Worm (Caenorhabditis elegans) whole organism, L1 larva: Measurements from ENCODE around the gene abu-14.

Experiments
- F16B12.6 ChIP-seq: fragments of 150-350 bp; optimal IDR thresholded peaks from 2 replicates; lab custom pipeline; 2014; ENCODE audit warnings: missing biosample characterization, missing genetic modification characterization
- Y116A8C.19 ChIP-seq: sonication (generic microtip); optimal IDR thresholded peaks from 2 replicates; lab custom pipeline; 2016; ENCODE audit warnings: missing compliant biosample characterization, missing genetic modification characterization, borderline replicate concordance
- aha-1 ChIP-seq: fragments of 150-350 bp; optimal IDR thresholded peaks from 2 replicates; lab custom pipeline; 2014; ENCODE audit warnings: missing biosample characterization, missing genetic modification characterization
- ces-1 ChIP-seq: fragments of 150-350 bp; optimal IDR thresholded peaks from 2 replicates; lab custom pipeline; 2014; ENCODE audit warnings: missing biosample characterization, missing genetic modification reagents, missing genetic modification characterization
- dpl-1 ChIP-seq, 3 experiments: fragments of 150-350 bp in 2 of 3; sonication (generic microtip) in 1 of 3; optimal IDR thresholded peaks; 2 replicates each; lab custom pipeline; 2014 to 2017; ENCODE audit warnings: missing biosample characterization in 3 of 3, missing genetic modification characterization in 3 of 3, missing genetic modification reagents in 3 of 3
- dsc-1 ChIP-seq: sonication (generic microtip); optimal IDR thresholded peaks from 2 replicates; lab custom pipeline; 2016; ENCODE audit warnings: mild to moderate bottlenecking, missing genetic modification characterization, missing compliant biosample characterization
- efl-1 ChIP-seq, 4 experiments: fragments of 150-350 bp; optimal IDR thresholded peaks in 3 of 4; peaks in 1 of 4; 1 replicate in 1 of 4; 2 replicates in 3 of 4; lab custom pipeline; 2014; ENCODE audit warnings: missing biosample characterization in 2 of 4, missing genetic modification characterization in 2 of 4, missing genetic modification reagents in 2 of 4
- egl-13 ChIP-seq: sonication (generic microtip); optimal IDR thresholded peaks from 2 replicates; lab custom pipeline; 2016; ENCODE audit warnings: missing genotype, missing genetic modification reagents, missing genetic modification characterization, missing compliant biosample characterization
- egl-27 ChIP-seq, 2 experiments: fragments of 150-350 bp in 1 of 2; sonication (generic microtip); optimal IDR thresholded peaks; 3 replicates each; lab custom pipeline; 2017 to 2018; ENCODE audit warnings: missing biosample characterization in 2 of 2, missing genetic modification characterization in 2 of 2, missing genetic modification reagents in 2 of 2
- elt-2 ChIP-seq: sonication (generic microtip); optimal IDR thresholded peaks from 2 replicates; lab custom pipeline; 2016; ENCODE audit warnings: missing genetic modification characterization, mild to moderate bottlenecking, inconsistent platforms, missing compliant biosample characterization, missing genetic modification reagents
- elt-3 ChIP-seq, 6 experiments: fragments of 150-350 bp in 1 of 6; sonication (generic microtip); optimal IDR thresholded peaks; 2 replicates each; lab custom pipeline; 2017 to 2018; ENCODE audit warnings: missing biosample characterization in 6 of 6, missing genetic modification characterization in 6 of 6, inconsistent platforms in 1 of 6
- fkh-10 ChIP-seq: sonication (generic microtip); optimal IDR thresholded peaks from 2 replicates; lab custom pipeline; 2017; ENCODE audit warnings: missing biosample characterization, missing genetic modification reagents, missing genetic modification characterization
- fkh-4 ChIP-seq: sonication (generic microtip); optimal IDR thresholded peaks from 2 replicates; lab custom pipeline; 2016; ENCODE audit warnings: missing compliant biosample characterization, missing genetic modification characterization, borderline replicate concordance
- fkh-8 ChIP-seq: sonication (generic microtip); optimal IDR thresholded peaks from 2 replicates; lab custom pipeline; 2016; ENCODE audit warnings: mild to moderate bottlenecking, missing genetic modification characterization, missing compliant biosample characterization
- fos-1 ChIP-seq: fragments of 150-350 bp; optimal IDR thresholded peaks from 2 replicates; lab custom pipeline; 2014; ENCODE audit warnings: missing biosample characterization, missing genetic modification characterization
- hpl-2 ChIP-seq: fragments of 150-350 bp; optimal IDR thresholded peaks from 2 replicates; lab custom pipeline; 2014; ENCODE audit warnings: missing biosample characterization, missing genetic modification reagents, missing genetic modification characterization
- irx-1 ChIP-seq: sonication (generic microtip); optimal IDR thresholded peaks from 2 replicates; lab custom pipeline; 2016; ENCODE audit warnings: missing genetic modification characterization, missing compliant biosample characterization
- lin-14 ChIP-seq: fragments of 200-800 bp; sonication (Bioruptor generic); optimal IDR thresholded peaks from 2 replicates; lab custom pipeline; 2018; ENCODE audit warnings: mild to moderate bottlenecking, missing genetic modification characterization, moderate library complexity, missing compliant biosample characterization
- lin-35 ChIP-seq, 2 experiments: fragments of 150-350 bp; optimal IDR thresholded peaks; 2 replicates each; lab custom pipeline; 2014; ENCODE audit warnings: missing biosample characterization in 2 of 2, missing genetic modification characterization in 2 of 2, missing genetic modification reagents in 2 of 2
- lir-3 ChIP-seq: sonication (generic microtip); optimal IDR thresholded peaks from 2 replicates; lab custom pipeline; 2016; ENCODE audit warnings: mild to moderate bottlenecking, missing genetic modification characterization, moderate library complexity, missing compliant biosample characterization; ENCODE audit not compliant: poor library complexity
- lsy-2 ChIP-seq, 2 experiments: fragments of 150-350 bp; optimal IDR thresholded peaks; 2 replicates each; lab custom pipeline; 2014; ENCODE audit warnings: missing biosample characterization in 2 of 2, missing genetic modification characterization in 2 of 2
- mab-9 ChIP-seq: fragments of 200-800 bp; sonication (Bioruptor generic); IDR thresholded peaks from 2 replicates; pipeline ENCODE4 v1.3.6; 2022; ENCODE audit warnings: missing genetic modification reagents, missing genetic modification characterization, missing compliant biosample characterization
- mdl-1 ChIP-seq, 2 experiments: fragments of 150-350 bp; optimal IDR thresholded peaks; 2 replicates each; lab custom pipeline; 2014 to 2017; ENCODE audit warnings: missing biosample characterization in 2 of 2, missing genetic modification characterization in 2 of 2, inconsistent platforms in 1 of 2
- mep-1 ChIP-seq: fragments of 150-350 bp; optimal IDR thresholded peaks from 2 replicates; lab custom pipeline; 2014; ENCODE audit warnings: missing biosample characterization, missing genetic modification characterization
- nhr-19 ChIP-seq: fragments of 200-800 bp; sonication (Bioruptor generic); conservative IDR thresholded peaks from 2 replicates; pipeline ENCODE4 v1.3.6; 2022; ENCODE audit warnings: missing genetic modification characterization, missing compliant biosample characterization
- nhr-20 ChIP-seq: sonication (generic microtip); optimal IDR thresholded peaks from 2 replicates; lab custom pipeline; 2016; ENCODE audit warnings: mild to moderate bottlenecking, missing genetic modification characterization, missing compliant biosample characterization
- nhr-237 ChIP-seq: fragments of 150-350 bp; optimal IDR thresholded peaks from 2 replicates; lab custom pipeline; 2014; ENCODE audit warnings: missing biosample characterization, missing genetic modification characterization
- nhr-47 ChIP-seq: sonication (generic microtip); optimal IDR thresholded peaks from 2 replicates; lab custom pipeline; 2016; ENCODE audit warnings: mild to moderate bottlenecking, missing genetic modification characterization, moderate library complexity, missing compliant biosample characterization
- nhr-71 ChIP-seq: sonication (generic microtip); optimal IDR thresholded peaks from 2 replicates; lab custom pipeline; 2016; ENCODE audit warnings: mild to moderate bottlenecking, missing genetic modification characterization, moderate library complexity, missing compliant biosample characterization
- nhr-76 ChIP-seq: sonication (generic microtip); optimal IDR thresholded peaks from 2 replicates; lab custom pipeline; 2017; ENCODE audit warnings: missing biosample characterization, missing genetic modification characterization
- nhr-85 ChIP-seq: sonication (generic microtip); peaks from one replicate; lab custom pipeline; 2016; ENCODE audit warnings: missing genetic modification characterization, inconsistent platforms, missing compliant biosample characterization
- nhr-90 ChIP-seq: sonication (generic microtip); optimal IDR thresholded peaks from 2 replicates; lab custom pipeline; 2016; ENCODE audit warnings: mild to moderate bottlenecking, missing genetic modification characterization, missing compliant biosample characterization; ENCODE audit not compliant: poor library complexity
- pag-3 ChIP-seq: sonication (generic microtip); optimal IDR thresholded peaks from 2 replicates; lab custom pipeline; 2017; ENCODE audit warnings: missing genetic modification characterization, mild to moderate bottlenecking, missing compliant biosample characterization, antibody characterized with exemption, borderline replicate concordance; ENCODE audit not compliant: insufficient read depth
- pqm-1 ChIP-seq: sonication (generic microtip); optimal IDR thresholded peaks from 3 replicates; lab custom pipeline; 2017; ENCODE audit warnings: missing biosample characterization, missing genetic modification characterization
- rnt-1 ChIP-seq: sonication (generic microtip); optimal IDR thresholded peaks from 2 replicates; lab custom pipeline; 2016; ENCODE audit warnings: mild to moderate bottlenecking, missing genetic modification characterization, moderate library complexity, missing compliant biosample characterization
- snu-23 ChIP-seq: sonication (generic microtip); optimal IDR thresholded peaks from 2 replicates; lab custom pipeline; 2016; ENCODE audit warnings: missing genetic modification characterization, missing compliant biosample characterization
- swsn-7 ChIP-seq: sonication (generic microtip); optimal IDR thresholded peaks from 2 replicates; lab custom pipeline; 2016; ENCODE audit warnings: missing genetic modification characterization, missing compliant biosample characterization
- tbx-2 ChIP-seq: sonication (generic microtip); optimal IDR thresholded peaks from 2 replicates; lab custom pipeline; 2016; ENCODE audit warnings: missing genetic modification characterization, missing compliant biosample characterization
- tlp-1 ChIP-seq: fragments of 150-350 bp; optimal IDR thresholded peaks from 2 replicates; lab custom pipeline; 2014; ENCODE audit warnings: missing biosample characterization, missing genetic modification characterization
- unc-130 ChIP-seq: fragments of 150-350 bp; optimal IDR thresholded peaks from 2 replicates; lab custom pipeline; 2017; ENCODE audit warnings: missing biosample characterization, missing genetic modification characterization, inconsistent platforms
- unc-30 ChIP-seq: sonication (generic microtip); optimal IDR thresholded peaks from 2 replicates; lab custom pipeline; 2017; ENCODE audit warnings: missing biosample characterization, missing genetic modification characterization
- unc-86 ChIP-seq: sonication (generic microtip); optimal IDR thresholded peaks from 2 replicates; lab custom pipeline; 2016; ENCODE audit warnings: missing genetic modification characterization, missing compliant biosample characterization
- unc-98 ChIP-seq: fragments of 200-800 bp; sonication (Bioruptor generic); IDR thresholded peaks from 2 replicates; pipeline ENCODE4 v1.3.6; 2022; ENCODE audit warnings: missing genetic modification characterization, missing compliant biosample characterization
- vab-15 ChIP-seq: sonication (generic microtip); optimal IDR thresholded peaks from 2 replicates; lab custom pipeline; 2017; ENCODE audit warnings: missing genotype, mild to moderate bottlenecking, missing genetic modification characterization, missing compliant biosample characterization
- xbp-1 ChIP-seq: sonication (generic microtip); optimal IDR thresholded peaks from 2 replicates; lab custom pipeline; 2016; ENCODE audit warnings: missing genetic modification characterization, missing compliant biosample characterization
- zag-1 ChIP-seq: fragments of 150-350 bp; optimal IDR thresholded peaks from 2 replicates; lab custom pipeline; 2014; ENCODE audit warnings: missing biosample characterization, missing genetic modification characterization

Gene abu-14

DNA sequence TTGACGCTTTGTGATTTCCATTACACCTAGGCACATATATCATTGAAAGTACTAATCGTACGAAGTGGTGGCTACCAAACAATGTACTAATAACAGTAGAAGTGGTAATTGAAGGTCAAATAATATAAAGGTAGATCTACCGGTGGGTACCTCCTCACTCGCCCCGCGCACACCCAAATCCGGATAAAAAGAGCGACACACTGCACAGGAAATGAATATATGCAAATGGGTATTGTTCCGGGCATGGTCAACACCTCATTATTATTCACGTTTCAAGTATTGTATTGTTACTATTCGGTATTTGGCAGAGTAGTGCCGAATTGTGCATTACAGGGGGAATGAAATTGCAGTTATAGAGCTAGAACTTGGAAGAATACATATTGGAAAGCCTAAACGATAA lies 39.2 kb upstream of the abu-14 start:
- TF ChIP-seq hpl-2 (GFP tag; lab: Kevin White, UChicago) (no peak), nhr-76 (tag; lab: Kevin White, UChicago) (no peak), xbp-1 (tag; lab: Kevin White, UChicago) (no peak), vab-15 (tag; lab: Kevin White, UChicago) (no peak), elt-3 (tag; optimal IDR thresholded peaks at IDR 0.05; lab: Kevin White, UChicago) (no peak), mdl-1 (tag; optimal IDR thresholded peaks at IDR 0.05; lab: Kevin White, UChicago) (no peak), nhr-237 (tag; lab: Kevin White, UChicago) (no peak), unc-86 (no peak), zag-1 (tag; lab: Kevin White, UChicago) (no peak), lsy-2 (tag; optimal IDR thresholded peaks at IDR 0.05; lab: Kevin White, UChicago) (no peak), nhr-90 (tag; lab: Kevin White, UChicago) (no peak), egl-27 (tag; optimal IDR thresholded peaks at IDR 0.05; lab: Kevin White, UChicago) (no peak), dpl-1 (GFP tag; optimal IDR thresholded peaks at IDR 0.05; lab: Kevin White, UChicago) (no peak), unc-30 (tag; lab: Kevin White, UChicago) (no peak)

DNA sequence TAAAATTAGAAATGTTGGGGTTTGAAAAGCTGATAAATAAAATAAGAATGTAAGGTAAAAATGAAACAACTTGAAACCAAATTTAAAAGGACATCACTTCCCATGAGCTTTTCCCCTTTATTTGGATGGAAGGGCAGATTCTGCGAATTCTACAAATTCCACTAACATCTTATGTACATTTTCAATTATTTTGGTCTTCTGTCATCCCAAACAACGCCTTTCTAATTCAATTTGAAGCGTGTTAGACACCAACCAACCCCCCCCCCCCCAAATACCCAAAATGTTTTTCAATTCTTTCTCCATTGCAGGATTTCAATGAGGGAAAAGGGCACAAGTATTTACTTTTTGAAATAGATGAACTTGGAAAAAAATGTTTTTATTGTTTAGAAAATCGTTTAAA lies 38.7 kb upstream of the abu-14 start:
- no peak for TF ChIP-seq pqm-1
- no peak for TF ChIP-seq tlp-1 (tag; lab: Kevin White, UChicago)
- no peak for TF ChIP-seq unc-98 (GFP tag; lab: Robert Waterston, UW)
- no peak for TF ChIP-seq lir-3 (tag; lab: Kevin White, UChicago)
- peak; percentile 41 for TF ChIP-seq lin-14 (GFP tag; lab: Kevin White, UChicago)
- TF ChIP-seq nhr-71 (tag; lab: Kevin White, UChicago), result peak; percentile 10

DNA sequence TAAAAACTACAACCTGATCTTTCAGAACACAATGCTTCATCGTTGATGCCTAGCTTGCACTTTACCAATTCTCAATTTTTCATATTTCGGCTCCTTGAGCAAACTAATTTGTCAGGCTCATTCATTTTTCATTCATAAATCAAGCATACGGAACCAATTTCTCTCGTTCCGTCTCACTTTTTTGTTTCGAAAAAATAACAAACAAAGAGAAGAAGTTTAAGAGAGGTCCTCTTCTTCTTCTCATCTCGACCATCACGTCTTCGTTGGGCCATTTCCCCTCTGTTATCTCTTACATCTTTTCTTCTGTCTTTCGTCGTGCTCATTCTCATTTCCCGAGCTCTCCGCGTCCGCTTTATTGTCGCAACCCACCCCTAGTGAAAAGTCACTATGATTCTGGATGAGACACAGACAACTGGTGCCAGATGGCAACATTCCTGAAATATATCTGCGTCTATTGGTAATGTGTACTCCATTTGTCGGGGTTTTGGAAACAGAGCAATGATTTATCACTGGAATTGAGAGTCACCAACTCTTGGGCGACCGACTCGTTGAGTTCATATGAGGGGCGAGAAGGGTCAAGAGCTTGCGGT lies 37.8 kb upstream of the abu-14 start:
- no peak for TF ChIP-seq Y116A8C.19 (tag; lab: Kevin White, UChicago)
- TF ChIP-seq efl-1 (optimal IDR thresholded peaks at IDR 0.05; lab: Kevin White, UChicago), result peak; percentile 4 to 22
- no peak for TF ChIP-seq efl-1 (GFP tag; optimal IDR thresholded peaks at IDR 0.05 in 1 of 2; lab: Kevin White, UChicago)
- peak; percentile 50 for TF ChIP-seq tbx-2
- TF ChIP-seq zag-1 (tag; lab: Kevin White, UChicago), result no peak
- peak; percentile 20 for TF ChIP-seq unc-130 (tag; lab: Kevin White, UChicago)
- TF ChIP-seq xbp-1 (tag; lab: Kevin White, UChicago), result no peak
- TF ChIP-seq fkh-4 (tag; lab: Kevin White, UChicago), result peak; percentile 70
- TF ChIP-seq mep-1 (tag; lab: Kevin White, UChicago), result peak; percentile 16
- TF ChIP-seq elt-2 (tag; lab: Kevin White, UChicago), result no peak
- TF ChIP-seq nhr-47, result peak; percentile 6
- TF ChIP-seq irx-1 (tag; lab: Kevin White, UChicago), result peak; percentile 17
- TF ChIP-seq F16B12.6, result no peak
- peak; percentile 84 for TF ChIP-seq lin-14 (GFP tag; lab: Kevin White, UChicago)
- TF ChIP-seq mab-9 (GFP tag; lab: Robert Waterston, UW), result peak; percentile 43; the same call in 1 of the 2 replicates
- TF ChIP-seq fkh-10 (GFP tag; lab: Kevin White, UChicago), result no peak
- TF ChIP-seq lsy-2 (tag; optimal IDR thresholded peaks at IDR 0.05; lab: Kevin White, UChicago), result peak in 1 of 2 experiments; percentile 46
- TF ChIP-seq rnt-1 (tag; lab: Kevin White, UChicago), result peak; percentile 62
- TF ChIP-seq vab-15 (tag; lab: Kevin White, UChicago), result no peak
- no peak for TF ChIP-seq aha-1
- peak; percentile 94 for TF ChIP-seq dsc-1 (tag; lab: Kevin White, UChicago)
- no peak for TF ChIP-seq fos-1 (tag; lab: Kevin White, UChicago)
- TF ChIP-seq egl-27 (tag; optimal IDR thresholded peaks at IDR 0.05; lab: Kevin White, UChicago), result no peak
- TF ChIP-seq snu-23 (GFP tag; lab: Kevin White, UChicago), result peak; percentile 51
- no peak for TF ChIP-seq ces-1 (GFP tag; lab: Kevin White, UChicago)
- 0 out of 2 replicates have a peak, but pooled peaks have one; percentile 32 for TF ChIP-seq nhr-19
- peak in 1 of 2 experiments; percentile 21 for TF ChIP-seq lin-35 (GFP tag; optimal IDR thresholded peaks at IDR 0.05; lab: Kevin White, UChicago)
- peak; percentile 9 for TF ChIP-seq nhr-20
- no peak for TF ChIP-seq nhr-85 (tag; lab: Kevin White, UChicago)
- TF ChIP-seq swsn-7 (tag; lab: Kevin White, UChicago), result peak; percentile 45
- peak; percentile 68 for TF ChIP-seq pag-3
- TF ChIP-seq fkh-8 (tag; lab: Kevin White, UChicago), result peak; percentile 39
- peak; percentile 70 for TF ChIP-seq nhr-71 (tag; lab: Kevin White, UChicago)
- no peak for TF ChIP-seq egl-13 (tag; lab: Kevin White, UChicago)
- TF ChIP-seq, all 84 proteins: peak for 20
